Worm (Caenorhabditis elegans) whole organism, L2 larva: ENCODE data around the gene mtch-1.

Source experiments
- ceh-16 ChIP-seq: fragments of 150-350 bp; optimal IDR thresholded peaks from 2 replicates; lab custom pipeline; 2014; ENCODE audit warnings: missing biosample characterization, missing genetic modification characterization
- ceh-82 ChIP-seq: fragments of 150-350 bp; optimal IDR thresholded peaks from 2 replicates; lab custom pipeline; 2014; ENCODE audit warnings: missing biosample characterization, missing genetic modification characterization
- elt-3 ChIP-seq: sonication (generic microtip); optimal IDR thresholded peaks from 2 replicates; lab custom pipeline; 2017; ENCODE audit warnings: missing biosample characterization, missing genetic modification characterization
- fos-1 ChIP-seq: fragments of 150-350 bp; optimal IDR thresholded peaks from 2 replicates; lab custom pipeline; 2014; ENCODE audit warnings: missing biosample characterization, missing genetic modification characterization
- lin-13 ChIP-seq: fragments of 150-350 bp; optimal IDR thresholded peaks from 2 replicates; lab custom pipeline; 2014; ENCODE audit warnings: missing biosample characterization, missing genetic modification reagents, missing genetic modification characterization
- nhr-23 ChIP-seq: fragments of 150-350 bp; optimal IDR thresholded peaks from 2 replicates; lab custom pipeline; 2014; ENCODE audit warnings: missing biosample characterization, missing genetic modification reagents, missing genetic modification characterization
- skn-1 ChIP-seq: sonication (generic microtip); optimal IDR thresholded peaks from 2 replicates; lab custom pipeline; 2017; ENCODE audit warnings: missing biosample characterization, missing genetic modification characterization
- snpc-4 ChIP-seq: fragments of 150-350 bp; optimal IDR thresholded peaks from 2 replicates; lab custom pipeline; 2014; ENCODE audit warnings: missing biosample characterization, missing genetic modification characterization
- zag-1 ChIP-seq: fragments of 150-350 bp; optimal IDR thresholded peaks from 2 replicates; lab custom pipeline; 2014; ENCODE audit warnings: missing biosample characterization, missing genetic modification characterization

DNA sequence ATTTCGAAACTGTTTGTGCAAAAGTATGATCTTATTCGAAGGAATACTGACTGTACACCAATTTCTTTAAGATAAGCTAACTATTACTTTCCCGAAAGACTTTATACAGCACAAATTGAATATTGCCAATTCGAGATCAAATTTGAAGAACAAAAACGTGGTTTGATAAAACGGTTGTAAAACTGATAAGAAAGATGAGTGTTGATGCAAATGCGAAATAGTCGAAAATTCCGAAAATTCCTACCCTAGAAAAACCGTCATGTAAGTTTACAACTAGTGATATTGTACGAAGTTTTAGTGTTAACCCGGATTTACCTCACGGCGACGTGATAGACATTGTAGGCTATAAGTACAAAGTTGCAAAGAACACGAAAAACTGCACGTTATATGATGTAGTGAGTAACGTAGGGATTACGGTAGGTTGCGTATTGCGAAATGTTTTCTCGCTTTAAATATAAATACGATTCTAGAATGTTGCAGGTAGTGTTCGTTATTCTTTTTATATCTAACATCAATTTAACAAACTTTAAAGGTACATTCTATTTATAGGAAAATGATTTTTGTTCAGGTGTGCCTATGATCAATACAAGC lies 46.9 kb upstream of the mtch-1 start:
- TF ChIP-seq lin-13 (GFP tag; lab: Kevin White, UChicago) (no peak), ceh-16 (no peak), elt-3 (tag; lab: Kevin White, UChicago) (no peak), nhr-23 (no peak), ceh-82 (tag; lab: Kevin White, UChicago) (no peak), zag-1 (tag; lab: Kevin White, UChicago) (no peak), snpc-4 (tag; lab: Kevin White, UChicago) (no peak), skn-1 (tag; lab: Kevin White, UChicago) (no peak), fos-1 (tag; lab: Kevin White, UChicago) (peak; percentile 27)
